Worm (Caenorhabditis elegans): ENCODE results near the gene ZK792.12.

The ZK792.12 gene

DNA sequence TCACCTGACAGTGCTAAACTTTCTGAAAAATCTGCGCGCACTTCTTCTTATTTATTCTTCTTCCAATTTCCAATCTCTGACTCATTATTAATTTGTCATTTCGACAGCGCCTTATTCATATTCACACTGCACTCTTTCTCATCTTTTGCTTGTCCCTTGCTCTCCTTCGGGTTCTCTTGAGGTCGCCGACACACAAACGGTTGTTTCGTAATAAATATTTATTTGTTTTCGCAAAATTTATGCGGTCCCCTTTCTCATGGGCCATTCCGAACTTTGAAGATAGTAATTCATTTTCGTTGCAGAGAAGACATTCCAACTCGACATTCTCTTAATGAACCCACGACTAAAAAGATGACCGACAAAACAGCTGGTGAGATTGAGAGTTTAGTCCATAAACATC is 21.1 kb downstream of the ZK792.12 start, which contains the start of gene magi-1:
magi-1 (plus strand) TSS at position 301 of the 400 bp plus-strand sequence.
- TF ChIP-seq ztf-29 (GFP tag; IDR thresholded peaks at IDR 0.05), result no peak
- TF ChIP-seq flt-1 (GFP tag; IDR thresholded peaks at IDR 0.05), result no peak
- no peak for TF ChIP-seq med-1 (GFP tag; optimal IDR thresholded peaks at IDR 0.05; ENCODE audit: insufficient read depth)
- TF ChIP-seq ztf-23 (GFP tag; IDR thresholded peaks at IDR 0.05), result no peak
- no peak for TF ChIP-seq T22C8.4 (GFP tag; IDR thresholded peaks at IDR 0.05)

DNA sequence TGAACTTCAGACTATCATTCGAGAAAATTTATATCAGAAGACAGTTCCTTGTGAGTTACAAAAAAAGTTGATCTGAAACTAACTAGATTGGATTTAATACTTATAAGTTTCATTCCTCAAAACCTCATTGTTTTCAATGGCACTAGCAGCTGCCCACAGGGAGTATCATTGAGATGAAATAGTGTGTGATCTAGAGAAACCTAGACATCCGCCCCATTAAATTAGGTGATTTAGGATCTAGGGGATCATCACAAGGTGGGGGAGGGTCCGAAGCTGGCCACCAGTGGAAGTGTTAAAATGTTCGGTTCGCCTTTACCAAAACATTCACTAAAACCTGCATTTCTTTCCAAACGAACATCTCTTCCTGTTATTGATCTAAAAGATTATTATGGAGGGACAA is 22.8 kb downstream of the ZK792.12 start:
- no peak for TF ChIP-seq cog-1 (tag; optimal IDR thresholded peaks at IDR 0.05)
- no peak for TF ChIP-seq ztf-23 (GFP tag; IDR thresholded peaks at IDR 0.05)
- TF ChIP-seq med-1 (GFP tag; optimal IDR thresholded peaks at IDR 0.05; ENCODE audit: insufficient read depth), result no peak
- no peak for TF ChIP-seq ref-1 (GFP tag; conservative IDR thresholded peaks at IDR 0.05)
- TF ChIP-seq flt-1 (GFP tag; IDR thresholded peaks at IDR 0.05), result no peak
- no peak for TF ChIP-seq ztf-29 (GFP tag; IDR thresholded peaks at IDR 0.05)
- no peak for TF ChIP-seq klf-2 (GFP tag; conservative IDR thresholded peaks at IDR 0.05)
- no peak for TF ChIP-seq T22C8.4 (GFP tag; IDR thresholded peaks at IDR 0.05)
- TF ChIP-seq tab-1 (GFP tag; IDR thresholded peaks at IDR 0.05), result no peak

DNA sequence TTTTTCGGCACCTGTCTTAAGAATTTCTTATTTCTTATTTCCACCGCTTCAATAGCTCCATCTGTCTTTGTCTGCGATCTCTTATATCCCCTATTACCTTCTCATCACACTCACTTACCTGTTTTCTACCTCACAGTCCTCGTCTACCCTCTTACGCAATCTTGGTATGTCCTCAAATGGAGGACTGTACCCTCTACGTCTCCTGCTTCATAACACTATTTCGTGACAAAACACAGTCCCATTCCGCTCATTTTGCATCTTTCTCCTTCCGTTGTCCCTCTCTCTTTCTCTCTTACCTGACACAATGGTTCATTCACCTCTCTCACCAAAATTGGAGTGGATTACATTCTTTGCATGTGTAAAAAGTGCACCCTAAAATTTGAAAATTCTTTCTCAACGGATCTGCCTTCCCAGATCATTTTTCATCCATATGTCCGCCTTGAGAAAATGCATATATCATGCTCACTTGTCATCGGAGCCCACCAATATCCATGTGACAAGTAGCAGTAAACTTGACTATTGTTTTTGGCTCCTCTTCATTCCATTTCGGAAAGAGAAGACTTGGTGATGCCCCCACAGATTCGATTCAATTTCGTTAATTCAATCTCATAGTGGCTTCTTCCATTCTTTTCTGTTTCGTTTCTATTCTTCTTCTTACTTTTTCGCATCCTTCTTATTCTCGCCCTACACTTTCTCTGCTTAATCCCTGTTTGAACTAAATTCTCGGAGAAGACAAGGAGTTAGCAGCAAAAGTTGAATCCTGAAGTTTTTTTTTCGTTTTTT is 23.7 kb downstream of the ZK792.12 start:
- no peak for TF ChIP-seq med-1 (GFP tag; optimal IDR thresholded peaks at IDR 0.05; ENCODE audit: insufficient read depth)
- TF ChIP-seq tab-1 (GFP tag; IDR thresholded peaks at IDR 0.05), result no peak
- TF ChIP-seq flt-1 (GFP tag; IDR thresholded peaks at IDR 0.05), result no peak
- TF ChIP-seq ref-1 (GFP tag; conservative IDR thresholded peaks at IDR 0.05), result no peak
- TF ChIP-seq ztf-29 (GFP tag; IDR thresholded peaks at IDR 0.05), result no peak
- no peak for TF ChIP-seq klf-2 (GFP tag; conservative IDR thresholded peaks at IDR 0.05)
- TF ChIP-seq cog-1 (tag; optimal IDR thresholded peaks at IDR 0.05), result no peak
- TF ChIP-seq T22C8.4 (GFP tag; IDR thresholded peaks at IDR 0.05), result no peak
- TF ChIP-seq ztf-23 (GFP tag; IDR thresholded peaks at IDR 0.05), result no peak

DNA sequence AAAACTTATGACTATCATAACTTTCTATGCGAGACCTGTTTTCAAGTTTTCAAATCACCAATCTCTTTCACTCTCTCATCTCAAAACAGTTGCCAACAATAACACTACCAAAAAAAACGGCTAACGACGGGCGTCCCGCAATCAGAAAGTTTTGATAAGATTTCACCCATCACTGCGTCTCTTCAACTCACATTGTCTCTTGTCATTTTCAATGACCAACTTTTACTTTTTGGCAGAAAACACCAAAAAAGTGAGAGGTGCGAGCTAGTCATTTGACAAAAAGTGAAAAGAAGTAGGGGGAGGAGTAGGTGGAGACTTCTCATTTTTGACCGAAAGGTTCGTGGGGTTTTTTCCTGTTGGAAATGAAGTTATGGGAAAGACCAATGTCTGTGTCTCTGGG is 25.1 kb downstream of the ZK792.12 start:
- TF ChIP-seq ref-1 (GFP tag; conservative IDR thresholded peaks at IDR 0.05) (no peak), med-1 (GFP tag; optimal IDR thresholded peaks at IDR 0.05; ENCODE audit: insufficient read depth) (no peak), flt-1 (GFP tag; IDR thresholded peaks at IDR 0.05) (no peak), ztf-23 (GFP tag; IDR thresholded peaks at IDR 0.05) (no peak), klf-2 (GFP tag; conservative IDR thresholded peaks at IDR 0.05) (no peak), ztf-29 (GFP tag; IDR thresholded peaks at IDR 0.05) (no peak), cog-1 (tag; optimal IDR thresholded peaks at IDR 0.05) (no peak), T22C8.4 (GFP tag; IDR thresholded peaks at IDR 0.05) (no peak), tab-1 (GFP tag; IDR thresholded peaks at IDR 0.05) (no peak)

DNA sequence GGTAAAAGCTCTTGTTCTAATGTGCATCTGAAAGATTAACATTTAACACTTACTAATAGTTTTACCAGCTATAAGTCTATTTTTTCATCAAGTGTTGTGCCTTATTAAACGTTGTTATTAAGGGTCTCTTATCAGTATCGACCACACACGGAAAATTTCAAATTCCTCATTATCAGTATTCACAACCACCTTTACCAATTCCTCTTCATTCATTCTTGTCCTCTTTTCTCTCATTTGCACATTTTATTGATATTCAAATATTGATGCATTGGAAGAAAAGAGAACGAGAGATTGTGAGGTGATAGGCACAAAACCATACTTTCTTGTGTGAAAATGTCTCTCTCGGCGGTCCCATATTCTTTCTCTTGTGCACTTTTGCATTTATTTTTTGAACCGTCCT is 28.3 kb downstream of the ZK792.12 start:
- TF ChIP-seq ref-1 (GFP tag; conservative IDR thresholded peaks at IDR 0.05) (no peak), T22C8.4 (GFP tag; IDR thresholded peaks at IDR 0.05) (no peak), klf-2 (GFP tag; conservative IDR thresholded peaks at IDR 0.05) (no peak), ztf-29 (GFP tag; IDR thresholded peaks at IDR 0.05) (no peak), med-1 (GFP tag; optimal IDR thresholded peaks at IDR 0.05; ENCODE audit: insufficient read depth) (no peak), flt-1 (GFP tag; IDR thresholded peaks at IDR 0.05) (no peak), ztf-23 (GFP tag; IDR thresholded peaks at IDR 0.05) (no peak), cog-1 (tag; optimal IDR thresholded peaks at IDR 0.05) (no peak), tab-1 (GFP tag; IDR thresholded peaks at IDR 0.05) (no peak)

DNA sequence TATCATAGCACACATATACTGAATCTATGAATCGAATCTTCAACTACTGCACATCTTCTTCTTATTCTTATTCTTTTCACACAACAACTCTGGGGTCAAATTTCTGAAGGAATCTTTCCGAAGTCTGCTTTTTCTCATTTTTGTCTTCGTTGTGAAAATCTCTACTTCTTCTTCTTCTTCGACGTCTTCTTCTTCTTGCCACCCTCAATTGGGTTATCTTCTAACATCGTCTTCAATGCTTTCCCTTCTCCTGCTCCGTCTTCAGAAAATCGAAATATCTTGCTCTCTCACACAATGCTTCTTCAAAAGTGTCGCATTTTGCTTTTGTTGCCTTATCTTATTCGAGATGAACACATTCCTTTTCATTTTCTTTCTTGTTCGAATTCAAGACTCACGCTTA is 29.7 kb downstream of the ZK792.12 start:
- TF ChIP-seq med-1 (GFP tag; optimal IDR thresholded peaks at IDR 0.05; ENCODE audit: insufficient read depth), result no peak
- TF ChIP-seq flt-1 (GFP tag; IDR thresholded peaks at IDR 0.05), result no peak
- no peak for TF ChIP-seq tab-1 (GFP tag; IDR thresholded peaks at IDR 0.05)
- no peak for TF ChIP-seq ztf-23 (GFP tag; IDR thresholded peaks at IDR 0.05)
- TF ChIP-seq klf-2 (GFP tag; conservative IDR thresholded peaks at IDR 0.05), result no peak
- no peak for TF ChIP-seq ztf-29 (GFP tag; IDR thresholded peaks at IDR 0.05)
- TF ChIP-seq T22C8.4 (GFP tag; IDR thresholded peaks at IDR 0.05), result no peak
- no peak for TF ChIP-seq ref-1 (GFP tag; conservative IDR thresholded peaks at IDR 0.05)
- TF ChIP-seq cog-1 (tag; optimal IDR thresholded peaks at IDR 0.05), result no peak

DNA sequence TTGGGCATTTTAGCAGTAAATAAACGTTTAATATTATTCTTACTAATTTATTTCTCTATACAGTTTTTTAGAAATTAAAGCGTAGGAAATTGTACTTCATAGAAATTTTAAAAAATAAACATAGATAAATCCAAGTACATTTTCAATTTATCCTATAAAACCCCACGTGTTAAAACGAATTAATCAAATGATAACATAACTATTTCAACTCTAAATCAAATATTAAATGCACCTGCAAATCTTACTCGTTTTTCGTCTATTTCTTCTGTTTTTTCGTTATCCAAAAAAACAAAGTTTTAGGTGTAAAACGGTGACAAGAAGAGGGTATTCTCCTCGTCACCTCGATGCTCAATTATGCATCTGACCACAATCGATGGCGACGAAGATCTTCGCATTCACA is 41.4 kb downstream of the ZK792.12 start, which contains the start of gene K01A6.6:
K01A6.6 (plus strand) TSS at position 301 of the 400 bp plus-strand sequence.
- TF ChIP-seq klf-2 (GFP tag; conservative IDR thresholded peaks at IDR 0.05) (no peak), ztf-23 (GFP tag; IDR thresholded peaks at IDR 0.05) (no peak), T22C8.4 (GFP tag; IDR thresholded peaks at IDR 0.05) (no peak), ztf-29 (GFP tag; IDR thresholded peaks at IDR 0.05) (no peak), flt-1 (GFP tag; IDR thresholded peaks at IDR 0.05) (no peak), tab-1 (GFP tag; IDR thresholded peaks at IDR 0.05) (no peak), cog-1 (tag; optimal IDR thresholded peaks at IDR 0.05) (no peak), ref-1 (GFP tag; conservative IDR thresholded peaks at IDR 0.05) (no peak), med-1 (GFP tag; optimal IDR thresholded peaks at IDR 0.05; ENCODE audit: insufficient read depth) (no peak)

DNA sequence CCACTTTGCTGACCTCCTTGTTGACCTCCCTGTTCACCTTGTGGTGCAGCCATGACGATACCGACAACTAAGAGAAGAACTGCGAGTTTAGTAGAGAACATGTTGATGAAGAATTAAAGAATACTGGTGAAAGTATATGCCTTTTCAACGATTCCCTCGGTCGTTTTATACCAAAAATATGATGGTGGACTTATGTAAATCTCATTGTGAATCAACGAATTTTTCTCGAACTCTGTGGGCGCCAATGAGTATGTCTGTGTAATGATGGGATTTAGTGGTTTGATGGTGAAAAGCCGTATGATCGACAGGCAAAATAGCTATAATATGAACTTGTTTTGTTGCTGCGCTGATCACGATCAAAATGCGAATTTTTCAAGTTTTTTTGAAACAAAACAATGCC is 43.7 kb downstream of the ZK792.12 start, which contains the start of gene K01A6.8:
K01A6.8 (minus strand) TSS at position 101 of the 400 bp plus-strand sequence.
- TF ChIP-seq ztf-23 (GFP tag; IDR thresholded peaks at IDR 0.05) (no peak), flt-1 (GFP tag; IDR thresholded peaks at IDR 0.05) (no peak), med-1 (GFP tag; optimal IDR thresholded peaks at IDR 0.05; ENCODE audit: insufficient read depth) (no peak), klf-2 (GFP tag; conservative IDR thresholded peaks at IDR 0.05) (no peak), ztf-29 (GFP tag; IDR thresholded peaks at IDR 0.05) (no peak), tab-1 (GFP tag; IDR thresholded peaks at IDR 0.05) (no peak), cog-1 (tag; optimal IDR thresholded peaks at IDR 0.05) (no peak), T22C8.4 (GFP tag; IDR thresholded peaks at IDR 0.05) (no peak), ref-1 (GFP tag; conservative IDR thresholded peaks at IDR 0.05) (no peak)

DNA sequence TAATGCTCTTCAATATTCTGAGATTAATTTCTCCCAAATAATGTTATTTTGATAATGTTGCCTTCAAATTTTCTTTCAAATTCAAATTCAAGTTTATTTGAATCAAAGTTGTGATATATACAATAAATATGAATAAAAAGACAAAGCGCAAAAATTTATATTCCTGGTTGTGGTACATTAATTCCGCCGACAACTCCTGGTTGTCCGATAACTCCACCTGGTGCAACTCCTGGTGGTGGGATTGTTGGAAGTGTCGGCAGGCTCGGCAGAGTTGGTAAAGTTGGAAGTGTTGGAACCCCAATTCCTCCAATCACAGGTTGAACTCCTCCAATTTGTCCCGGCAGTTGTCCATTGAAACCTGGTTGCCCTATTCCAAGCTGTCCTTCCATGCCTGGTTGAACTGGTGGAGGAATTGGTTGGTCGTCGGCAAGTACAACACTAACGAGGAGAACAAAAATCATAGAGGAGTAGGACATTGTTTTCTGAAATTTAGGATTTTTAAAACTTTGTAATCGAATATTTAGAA is 44.6 kb downstream of the ZK792.12 start, which contains the start of gene K01A6.7:
K01A6.7 (minus strand) TSS at position 476 of the 526 bp plus-strand sequence.
- TF ChIP-seq tab-1 (GFP tag; IDR thresholded peaks at IDR 0.05) (no peak), T22C8.4 (GFP tag; IDR thresholded peaks at IDR 0.05) (no peak), flt-1 (GFP tag; IDR thresholded peaks at IDR 0.05) (no peak), cog-1 (tag; optimal IDR thresholded peaks at IDR 0.05) (no peak), ztf-23 (GFP tag; IDR thresholded peaks at IDR 0.05) (no peak), med-1 (GFP tag; optimal IDR thresholded peaks at IDR 0.05; ENCODE audit: insufficient read depth) (no peak), klf-2 (GFP tag; conservative IDR thresholded peaks at IDR 0.05) (no peak), ztf-29 (GFP tag; IDR thresholded peaks at IDR 0.05) (no peak)
